Worm (Caenorhabditis elegans) whole organism, L4 larva: ENCODE measurements around the gene F14H3.14.
A peak's percentile ranks its signal among the peaks of the same experiment; 100 is the strongest.

Experiments used
- F37D6.2 ChIP-seq: sonication (generic microtip); optimal IDR thresholded peaks from 2 replicates; lab custom pipeline; 2016; ENCODE audit warnings: mild to moderate bottlenecking, missing genetic modification characterization, missing compliant biosample characterization
- F44E2.7 ChIP-seq: fragments of 200-800 bp; sonication (Bioruptor generic); IDR thresholded peaks from 2 replicates; pipeline ENCODE4 v2.1.2; 2022; ENCODE audit warnings: missing genetic modification characterization, missing compliant biosample characterization
- R02D3.7 ChIP-seq: fragments of 150-350 bp; sonication (generic microtip); optimal IDR thresholded peaks from 3 replicates; lab custom pipeline; 2014; ENCODE audit warnings: missing biosample characterization, missing genetic modification characterization
- T20F7.1 ChIP-seq: fragments of 200-800 bp; sonication (Bioruptor generic); optimal IDR thresholded peaks from 2 replicates; lab custom pipeline; 2018; ENCODE audit warnings: mild to moderate bottlenecking, missing genetic modification characterization, missing compliant biosample characterization
- T26A8.4 ChIP-seq: fragments of 200-800 bp; sonication (Bioruptor generic); IDR thresholded peaks from 2 replicates; pipeline ENCODE4 v1.3.6; 2022; ENCODE audit warnings: missing genetic modification characterization, missing compliant biosample characterization
- Y48G9A.11 ChIP-seq: fragments of 200-800 bp; sonication (Bioruptor generic); IDR thresholded peaks from 2 replicates; pipeline ENCODE4 v1.3.6; 2022; ENCODE audit warnings: missing genetic modification reagents, missing genetic modification characterization, missing compliant biosample characterization
- aha-1 ChIP-seq: fragments of 150-350 bp; peaks from one replicate; lab custom pipeline; 2014; ENCODE audit warnings: missing biosample characterization, missing genetic modification characterization
- ama-1 ChIP-seq: fragments of 150-350 bp; optimal IDR thresholded peaks from 2 replicates; lab custom pipeline; 2014; ENCODE audit warnings: inconsistent platforms, mixed read lengths
- attf-4 ChIP-seq: sonication (generic microtip); optimal IDR thresholded peaks from 3 replicates; lab custom pipeline; 2017; ENCODE audit warnings: missing biosample characterization, missing genetic modification characterization
- ceh-28 ChIP-seq: fragments of 150-350 bp; optimal IDR thresholded peaks from 2 replicates; lab custom pipeline; 2014; ENCODE audit warnings: missing biosample characterization, missing genetic modification reagents, missing genetic modification characterization
- ceh-32 ChIP-seq: sonication (generic microtip); optimal IDR thresholded peaks from 2 replicates; lab custom pipeline; 2016; ENCODE audit warnings: mild to moderate bottlenecking, missing genetic modification characterization, missing compliant biosample characterization; ENCODE audit not compliant: poor library complexity
- ceh-82 ChIP-seq: sonication (generic microtip); optimal IDR thresholded peaks from 2 replicates; lab custom pipeline; 2017; ENCODE audit warnings: missing biosample characterization, missing genetic modification characterization
- daf-16 ChIP-seq, 3 experiments: sonication (generic microtip); optimal IDR thresholded peaks; 2 replicates each; lab custom pipeline; 2016 to 2017; ENCODE audit warnings: missing genetic modification characterization in 3 of 3, missing genetic modification reagents in 3 of 3, mild to moderate bottlenecking in 2 of 3, missing compliant biosample characterization in 2 of 3, missing biosample characterization in 1 of 3, moderate library complexity in 1 of 3
- daf-19 ChIP-seq: fragments of 200-800 bp; sonication (Bioruptor generic); conservative IDR thresholded peaks from 2 replicates; pipeline ENCODE4 v1.3.6; 2022; ENCODE audit warnings: missing genetic modification characterization, missing compliant biosample characterization
- daf-8 ChIP-seq: fragments of 200-800 bp; sonication (Bioruptor generic); IDR thresholded peaks from 2 replicates; pipeline ENCODE4 v1.3.6; 2022; ENCODE audit warnings: missing genetic modification characterization, missing compliant biosample characterization
- dmd-6 ChIP-seq: fragments of 200-800 bp; sonication (Bioruptor generic); IDR thresholded peaks from 2 replicates; pipeline ENCODE4 v1.3.6; 2022; ENCODE audit warnings: missing genetic modification reagents, missing genetic modification characterization, missing compliant biosample characterization
- dmd-9 ChIP-seq: fragments of 200-800 bp; sonication (Bioruptor generic); IDR thresholded peaks from 2 replicates; pipeline ENCODE4 v1.3.6; 2022; ENCODE audit warnings: missing genetic modification reagents, missing genetic modification characterization, missing compliant biosample characterization
- duxl-1 ChIP-seq: sonication (generic microtip); optimal IDR thresholded peaks from 2 replicates; lab custom pipeline; 2016; ENCODE audit warnings: mild to moderate bottlenecking, missing genetic modification characterization, moderate library complexity, missing compliant biosample characterization; ENCODE audit not compliant: poor library complexity
- fkh-10 ChIP-seq: fragments of 150-350 bp; optimal IDR thresholded peaks from 2 replicates; lab custom pipeline; 2014; ENCODE audit warnings: missing biosample characterization, missing genetic modification reagents, missing genetic modification characterization
- gei-8 ChIP-seq: fragments of 200-800 bp; sonication (Bioruptor generic); optimal IDR thresholded peaks from 2 replicates; lab custom pipeline; 2018; ENCODE audit warnings: mild to moderate bottlenecking, missing genetic modification characterization, missing compliant biosample characterization
- hlh-30 ChIP-seq: sonication (generic microtip); optimal IDR thresholded peaks from 2 replicates; lab custom pipeline; 2017; ENCODE audit warnings: antibody characterized with exemption, mild to moderate bottlenecking, missing genetic modification characterization, missing compliant biosample characterization; ENCODE audit not compliant: insufficient read depth
- lim-7 ChIP-seq: fragments of 200-800 bp; sonication (Bioruptor generic); IDR thresholded peaks from 2 replicates; pipeline ENCODE4 v1.3.6; 2022; ENCODE audit warnings: missing genetic modification characterization, missing compliant biosample characterization
- lin-1 ChIP-seq: fragments of 200-800 bp; sonication (Bioruptor generic); IDR thresholded peaks from 2 replicates; pipeline ENCODE4 v1.3.6; 2022; ENCODE audit warnings: missing genetic modification reagents, missing genetic modification characterization, missing compliant biosample characterization
- lin-13 ChIP-seq: fragments of 150-350 bp; optimal IDR thresholded peaks from 2 replicates; lab custom pipeline; 2014; ENCODE audit warnings: missing biosample characterization, missing genetic modification reagents, missing genetic modification characterization
- lir-3 ChIP-seq: sonication (generic microtip); optimal IDR thresholded peaks from 2 replicates; lab custom pipeline; 2016; ENCODE audit warnings: mild to moderate bottlenecking, missing genetic modification characterization, missing compliant biosample characterization
- madf-5 ChIP-seq, 2 experiments: fragments of 200-800 bp; sonication (Bioruptor generic); IDR thresholded peaks; 2 replicates each; pipeline ENCODE4 v1.3.6; 2022; ENCODE audit warnings: missing compliant biosample characterization in 2 of 2, missing genetic modification characterization in 2 of 2
- mes-2 ChIP-seq: sonication (generic microtip); optimal IDR thresholded peaks from 2 replicates; lab custom pipeline; 2016; ENCODE audit warnings: missing genotype, mild to moderate bottlenecking, missing genetic modification characterization, missing compliant biosample characterization; ENCODE audit not compliant: poor library complexity, severe bottlenecking
- mxl-2 ChIP-seq: fragments of 200-800 bp; sonication (Bioruptor generic); conservative IDR thresholded peaks from 2 replicates; pipeline ENCODE4 v1.3.6; 2022; ENCODE audit warnings: missing genetic modification reagents, missing genetic modification characterization, missing compliant biosample characterization
- mxl-3 ChIP-seq: fragments of 200-800 bp; sonication (Bioruptor generic); optimal IDR thresholded peaks from 2 replicates; lab custom pipeline; 2018; ENCODE audit warnings: mild to moderate bottlenecking, missing genetic modification characterization, missing compliant biosample characterization
- nhr-237 ChIP-seq: sonication (generic microtip); optimal IDR thresholded peaks from 2 replicates; lab custom pipeline; 2017; ENCODE audit warnings: missing biosample characterization, missing genetic modification characterization
- nhr-28 ChIP-seq: fragments of 150-350 bp; optimal IDR thresholded peaks from 2 replicates; lab custom pipeline; 2014; ENCODE audit warnings: missing biosample characterization, missing genetic modification characterization
- nhr-6 ChIP-seq: fragments of 150-350 bp; optimal IDR thresholded peaks from 2 replicates; lab custom pipeline; 2014; ENCODE audit warnings: missing biosample characterization, missing genetic modification characterization
- nhr-77 ChIP-seq: fragments of 150-350 bp; optimal IDR thresholded peaks from 2 replicates; lab custom pipeline; 2014; ENCODE audit warnings: missing biosample characterization, missing genetic modification characterization
- pqm-1 ChIP-seq: sonication (generic microtip); optimal IDR thresholded peaks from 2 replicates; lab custom pipeline; 2017; ENCODE audit warnings: missing biosample characterization, missing genetic modification characterization
- rbr-2 ChIP-seq: sonication (generic microtip); optimal IDR thresholded peaks from 2 replicates; lab custom pipeline; 2016; ENCODE audit warnings: missing genotype, missing genetic modification characterization, missing compliant biosample characterization
- snpc-1.2 ChIP-seq: fragments of 200-800 bp; sonication (Bioruptor generic); IDR thresholded peaks from 2 replicates; pipeline ENCODE4 v1.3.6; 2022; ENCODE audit warnings: missing genetic modification reagents, missing genetic modification characterization, missing compliant biosample characterization
- spr-1 ChIP-seq: sonication (generic microtip); optimal IDR thresholded peaks from 2 replicates; lab custom pipeline; 2016; ENCODE audit warnings: mild to moderate bottlenecking, missing genetic modification characterization, missing compliant biosample characterization
- tra-1 ChIP-seq: fragments of 200-800 bp; sonication (Bioruptor generic); IDR thresholded peaks from 2 replicates; pipeline ENCODE4 v1.3.6; 2022; ENCODE audit warnings: missing genetic modification reagents, missing genetic modification characterization, missing compliant biosample characterization
- unc-130 ChIP-seq: sonication (generic microtip); optimal IDR thresholded peaks from 2 replicates; lab custom pipeline; 2016; ENCODE audit warnings: missing genetic modification reagents, missing genetic modification characterization, missing compliant biosample characterization
- unc-62 ChIP-seq, 3 experiments: fragments of 150-350 bp in 1 of 3; sonication (generic microtip); optimal IDR thresholded peaks in 2 of 3; peaks in 1 of 3; 1 replicate in 1 of 3; 2 replicates in 2 of 3; lab custom pipeline; 2014 to 2017; ENCODE audit warnings: missing biosample characterization in 3 of 3, missing genetic modification characterization in 3 of 3, missing genetic modification reagents in 3 of 3, missing genotype in 1 of 3
- zfp-3 ChIP-seq: fragments of 200-800 bp; sonication (Bioruptor generic); conservative IDR thresholded peaks from 2 replicates; pipeline ENCODE4 v1.3.6; 2022; ENCODE audit warnings: missing genetic modification reagents, missing genetic modification characterization, missing compliant biosample characterization
- zip-2 ChIP-seq: fragments of 150-350 bp; optimal IDR thresholded peaks from 2 replicates; lab custom pipeline; 2014; ENCODE audit warnings: missing biosample characterization, missing genetic modification characterization
- ztf-11 ChIP-seq: fragments of 150-350 bp; optimal IDR thresholded peaks from 2 replicates; lab custom pipeline; 2014; ENCODE audit warnings: missing biosample characterization, missing genetic modification characterization

Gene F14H3.14

ce11 chrV:16068938-16069337, 6.2 kb upstream of the F14H3.14 start, which contains the start of gene cyp-35D1:
Gene cyp-35D1 (plus strand): TSS chrV:16069238.
- TF ChIP-seq fkh-10 (GFP tag; lab: Kevin White, UChicago) = no peak
- TF ChIP-seq ceh-82 = no peak
- no peak for TF ChIP-seq nhr-77 (tag; lab: Kevin White, UChicago)
- no peak for TF ChIP-seq daf-16 (GFP tag; optimal IDR thresholded peaks at IDR 0.05; lab: Kevin White, UChicago)
- no peak for TF ChIP-seq daf-16 (tag; optimal IDR thresholded peaks at IDR 0.05; lab: Kevin White, UChicago)
- TF ChIP-seq ama-1 = no peak
- TF ChIP-seq tra-1 (GFP tag; lab: Robert Waterston, UW) = no peak
- no peak for TF ChIP-seq hlh-30 (tag; lab: Kevin White, UChicago)
- TF ChIP-seq lir-3 (tag; lab: Kevin White, UChicago) = no peak
- no peak for TF ChIP-seq rbr-2 (tag; lab: Kevin White, UChicago)
- TF ChIP-seq ztf-11 (tag; lab: Kevin White, UChicago) = no peak
- TF ChIP-seq nhr-237 (tag; lab: Kevin White, UChicago) = no peak
- TF ChIP-seq nhr-28 (tag; lab: Kevin White, UChicago) = no peak
- TF ChIP-seq duxl-1 (tag; lab: Kevin White, UChicago) = no peak
- TF ChIP-seq unc-130 (GFP tag; lab: Kevin White, UChicago) = no peak
- TF ChIP-seq Y48G9A.11 (GFP tag; lab: Robert Waterston, UW) = no peak

- TF ChIP-seq aha-1 (tag; lab: Kevin White, UChicago) = peak; percentile 23
- no peak for TF ChIP-seq snpc-1.2 (GFP tag; lab: Robert Waterston, UW)
- TF ChIP-seq F37D6.2 (tag; lab: Kevin White, UChicago) = no peak
These were observed 695 bp downstream of the F14H3.14 start, which contains the start of gene fbxa-100 for ce11 chrV:16061993-16062392. Gene fbxa-100 (minus strand): TSS chrV:16062093.

ce11 chrV:16060135-16060534, 2.6 kb downstream of the F14H3.14 start, which contains the start of gene F14H3.15:
Gene F14H3.15 (minus strand): TSS chrV:16060235.
- TF ChIP-seq R02D3.7 (tag; lab: Kevin White, UChicago) (no peak), dmd-6 (no peak), lim-7 (no peak), unc-62 (GFP tag; optimal IDR thresholded peaks at IDR 0.05 in 1 of 2; lab: Kevin White, UChicago) (no peak), unc-62 (tag; optimal IDR thresholded peaks at IDR 0.05; lab: Kevin White, UChicago) (no peak), unc-130 (GFP tag; lab: Kevin White, UChicago) (no peak), lin-13 (no peak), pqm-1 (tag; lab: Kevin White, UChicago) (no peak), attf-4 (tag; lab: Kevin White, UChicago) (no peak), ama-1 (no peak), madf-5 (GFP tag; IDR thresholded peaks at IDR 0.05; lab: Robert Waterston, UW) (no peak), F44E2.7 (GFP tag; lab: Robert Waterston, UW) (no peak)

ce11 chrV:16058872-16059271, 3.8 kb downstream of the F14H3.14 start, which contains the start of gene F14H3.6:
Gene F14H3.6 (minus strand): TSS chrV:16058893.
- no peak for TF ChIP-seq F37D6.2 (tag; lab: Kevin White, UChicago)
- TF ChIP-seq daf-19 (GFP tag; lab: Robert Waterston, UW) = no peak
- no peak for TF ChIP-seq mxl-3 (GFP tag; lab: Kevin White, UChicago)
- TF ChIP-seq mxl-2 (GFP tag; lab: Robert Waterston, UW) = no peak
- no peak for TF ChIP-seq spr-1
- no peak for TF ChIP-seq ceh-28 (tag; lab: Kevin White, UChicago)
- TF ChIP-seq T20F7.1 = no peak
- no peak for TF ChIP-seq T26A8.4
- no peak for TF ChIP-seq dmd-9
- no peak for TF ChIP-seq zfp-3 (GFP tag; lab: Robert Waterston, UW)
- no peak for TF ChIP-seq nhr-6
- TF ChIP-seq ceh-32 (tag; lab: Kevin White, UChicago) = no peak
- TF ChIP-seq mes-2 = no peak
- TF ChIP-seq zip-2 (tag; lab: Kevin White, UChicago) = no peak
- no peak for TF ChIP-seq lin-1
- TF ChIP-seq pqm-1 (tag; lab: Kevin White, UChicago) = no peak
- no peak for TF ChIP-seq daf-8 (GFP tag; lab: Robert Waterston, UW)
- TF ChIP-seq gei-8 (GFP tag; lab: Kevin White, UChicago) = no peak
- no peak for TF ChIP-seq madf-5 (GFP tag; IDR thresholded peaks at IDR 0.05; lab: Robert Waterston, UW)
